Worm (Caenorhabditis elegans) whole organism, L3 larva: Measurements from ENCODE around the gene srw-117.

Source experiments
- ZK546.5 ChIP-seq: sonication (generic microtip); optimal IDR thresholded peaks from 2 replicates; lab custom pipeline; 2017; ENCODE audit warnings: missing biosample characterization, missing genetic modification characterization
- lin-39 ChIP-seq: fragments of 150-350 bp; optimal IDR thresholded peaks from 2 replicates; lab custom pipeline; 2018; ENCODE audit warnings: missing biosample characterization, missing genetic modification reagents, missing genetic modification characterization
- nhr-12 ChIP-seq: fragments of 150-350 bp; optimal IDR thresholded peaks from 2 replicates; lab custom pipeline; 2014; ENCODE audit warnings: missing biosample characterization, missing genetic modification characterization
- nhr-43 ChIP-seq: sonication (generic microtip); optimal IDR thresholded peaks from 2 replicates; lab custom pipeline; 2016; ENCODE audit warnings: mild to moderate bottlenecking, missing genetic modification characterization, missing compliant biosample characterization; ENCODE audit not compliant: poor library complexity, severe bottlenecking
- skn-1 ChIP-seq: fragments of 150-350 bp; optimal IDR thresholded peaks from 2 replicates; lab custom pipeline; 2014; ENCODE audit warnings: missing biosample characterization, missing genetic modification characterization
- unc-62 ChIP-seq: fragments of 150-350 bp; sonication (generic microtip); optimal IDR thresholded peaks from 4 replicates; lab custom pipeline; 2014; ENCODE audit warnings: missing biosample characterization, missing genetic modification reagents, missing genetic modification characterization
- zag-1 ChIP-seq: fragments of 150-350 bp; optimal IDR thresholded peaks from 2 replicates; lab custom pipeline; 2014; ENCODE audit warnings: missing biosample characterization, missing genetic modification characterization
- ztf-4 ChIP-seq: fragments of 150-350 bp; optimal IDR thresholded peaks from 2 replicates; lab custom pipeline; 2014; ENCODE audit warnings: missing biosample characterization, missing genetic modification characterization

DNA sequence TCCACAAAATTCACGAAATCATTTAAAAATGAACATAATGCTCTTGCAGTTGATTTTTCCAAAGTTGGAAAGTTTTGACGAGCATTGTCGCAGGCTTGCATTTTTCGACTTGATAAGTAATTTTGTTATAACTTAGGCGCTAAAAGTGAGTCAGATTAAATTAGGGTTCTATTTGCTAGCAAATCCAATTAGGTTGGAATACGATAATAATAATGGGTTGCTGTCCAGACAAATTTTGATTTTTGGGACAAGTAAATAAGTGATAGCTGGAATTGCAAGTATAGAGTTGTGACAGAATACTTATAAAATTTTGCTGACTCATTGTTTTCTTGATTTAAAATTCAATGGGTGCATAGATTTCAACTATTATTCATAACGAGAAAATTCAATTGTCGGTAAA lies 22.7 kb upstream of the srw-117 start, which contains the start of gene srw-112:
- TF ChIP-seq zag-1 (tag; lab: Kevin White, UChicago) = no peak
- TF ChIP-seq skn-1 = no peak
- TF ChIP-seq ZK546.5 (tag; lab: Kevin White, UChicago) = no peak
- TF ChIP-seq ztf-4 (tag; lab: Kevin White, UChicago) = no peak
- TF ChIP-seq unc-62 (GFP tag; lab: Kevin White, UChicago) = no peak
- TF ChIP-seq nhr-12 (tag; lab: Kevin White, UChicago) = no peak
- TF ChIP-seq lin-39 (tag; lab: Kevin White, UChicago) = no peak
- TF ChIP-seq nhr-43 (tag; lab: Kevin White, UChicago) = no peak
